Fruit fly (Drosophila melanogaster): ENCODE measurements around the gene CG12951.

- no peak for TF ChIP-seq usp (GFP tag; optimal IDR thresholded peaks at IDR 0.05)
- TF ChIP-seq EcR (GFP tag; optimal IDR thresholded peaks at IDR 0.05) = no peak
- TF ChIP-seq Dll (optimal IDR thresholded peaks at IDR 0.05) = no peak
Measured at dm6 chr3R:9349267-9349820, 19.2 kb upstream of the CG12951 start.

Data from whole organism.